Worm (Caenorhabditis elegans) whole organism, dauer: ENCODE measurements around the gene C23H4.8.

Source experiments
- unc-62 ChIP-seq: sonication (generic microtip); optimal IDR thresholded peaks from 2 replicates; lab custom pipeline; 2017; ENCODE audit warnings: missing biosample characterization, missing genetic modification reagents, missing genetic modification characterization

Gene C23H4.8

DNA sequence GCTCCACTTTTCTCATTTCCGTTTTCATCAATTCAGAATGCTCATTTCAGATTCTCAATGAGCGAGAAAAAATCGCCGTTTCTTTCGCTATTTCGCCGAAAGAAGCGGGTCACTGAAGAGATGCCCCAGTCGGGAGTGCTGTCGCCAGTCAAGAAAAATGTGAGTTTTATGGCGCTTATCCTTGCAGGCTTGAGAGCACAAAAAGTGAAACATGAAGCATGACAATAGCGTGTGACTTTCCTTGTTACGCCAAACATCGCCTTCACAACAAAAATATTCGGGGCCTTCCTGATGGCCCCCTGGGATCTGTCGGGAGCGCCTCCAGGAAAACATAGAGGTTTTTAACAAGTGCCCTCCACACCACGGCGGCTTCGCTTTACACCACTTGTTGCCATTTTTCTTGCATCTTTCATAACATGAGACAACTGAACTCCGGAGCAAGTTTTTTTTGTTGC, 39.6 kb downstream of the C23H4.8 start, which contains the start of gene E01G6.2:
Gene E01G6.2 (plus strand): TSS at position 51 of the 455 bp plus-strand sequence.
- TF ChIP-seq unc-62: no peak

- no peak for TF ChIP-seq unc-62
Measured at ce11 chrX:12260381-12260931, 43.4 kb downstream of the C23H4.8 start, which contains the start of gene E01G6.1. Gene E01G6.1, plus strand, starts transcription at chrX:12260881.
